Worm (Caenorhabditis elegans): ENCODE measurements around the gene T13C2.3.
"Not testable (repeated sequence)": the region's sequence is repeated elsewhere in the genome, so short reads cannot be mapped to it uniquely, and the experiment has no call there.

The T13C2.3 gene

ce11 chrII:6770030-6770429, 19.0 kb upstream of the T13C2.3 start:
- TF ChIP-seq ceh-28 (tag; optimal IDR thresholded peaks at IDR 0.05) = no peak
- TF ChIP-seq ceh-16 (tag; optimal IDR thresholded peaks at IDR 0.05) = no peak
- TF ChIP-seq elt-2 (tag; optimal IDR thresholded peaks at IDR 0.05) = no peak
- no peak for TF ChIP-seq nhr-11 (tag; optimal IDR thresholded peaks at IDR 0.05)
- TF ChIP-seq ama-1 (optimal IDR thresholded peaks at IDR 0.05) = no peak
- TF ChIP-seq elt-1 (tag; optimal IDR thresholded peaks at IDR 0.05) = no peak
- TF ChIP-seq nhr-12 (tag; optimal IDR thresholded peaks at IDR 0.05) = no peak
- no peak for TF ChIP-seq unc-39 (tag; optimal IDR thresholded peaks at IDR 0.05)
- TF ChIP-seq tbx-2 (tag; optimal IDR thresholded peaks at IDR 0.05) = no peak
- no peak for TF ChIP-seq lin-39 (tag; optimal IDR thresholded peaks at IDR 0.05)
- no peak for TF ChIP-seq ceh-9 (tag; optimal IDR thresholded peaks at IDR 0.05)
- no peak for TF ChIP-seq egl-27 (tag; optimal IDR thresholded peaks at IDR 0.05)
- no peak for TF ChIP-seq lsy-12 (tag; optimal IDR thresholded peaks at IDR 0.05)
- no peak for TF ChIP-seq ztf-4 (tag; optimal IDR thresholded peaks at IDR 0.05)

ce11 chrII:6772482-6772881, 16.6 kb upstream of the T13C2.3 start:
- no peak for TF ChIP-seq nhr-67 (tag; optimal IDR thresholded peaks at IDR 0.05)
- TF ChIP-seq nhr-11 (tag; optimal IDR thresholded peaks at IDR 0.05) = no peak
- TF ChIP-seq fkh-2 (tag; optimal IDR thresholded peaks at IDR 0.05) = no peak
- TF ChIP-seq egl-5 (tag; optimal IDR thresholded peaks at IDR 0.05) = no peak
- TF ChIP-seq nhr-237 (tag; optimal IDR thresholded peaks at IDR 0.05) = no peak
- no peak for TF ChIP-seq mdl-1 (tag; optimal IDR thresholded peaks at IDR 0.05)
- no peak for TF ChIP-seq nhr-43 (tag; optimal IDR thresholded peaks at IDR 0.05; ENCODE audit: poor library complexity, severe bottlenecking)
- TF ChIP-seq lsy-12 (tag; optimal IDR thresholded peaks at IDR 0.05) = no peak
- TF ChIP-seq nhr-12 (tag; optimal IDR thresholded peaks at IDR 0.05) = no peak
- TF ChIP-seq nhr-77 (tag; optimal IDR thresholded peaks at IDR 0.05) = no peak
- no peak for TF ChIP-seq lin-39 (tag; optimal IDR thresholded peaks at IDR 0.05)
- no peak for TF ChIP-seq nhr-23 (tag; optimal IDR thresholded peaks at IDR 0.05)

ce11 chrII:6775076-6775475, 14.0 kb upstream of the T13C2.3 start, which contains the start of gene agr-1:
TSS of gene agr-1 (minus strand) at chrII:6775176.
- TF ChIP-seq hmg-11, nhr-77, ztf-4 (tag; optimal IDR thresholded peaks at IDR 0.05): not testable (repeated sequence)

ce11 chrII:6776418-6777034, 12.5 kb upstream of the T13C2.3 start, which contains the start of gene ssup-72:
TSS of gene ssup-72 (plus strand) at chrII:6776598.
- TF ChIP-seq tbx-2 (tag; optimal IDR thresholded peaks at IDR 0.05) = peak; percentile 23
- no peak for TF ChIP-seq ceh-9 (tag; optimal IDR thresholded peaks at IDR 0.05)
- TF ChIP-seq fos-1 (tag; optimal IDR thresholded peaks at IDR 0.05) = no peak
- TF ChIP-seq nhr-25 (tag; optimal IDR thresholded peaks at IDR 0.05) = peak; percentile 7
- peak; percentile 71 for TF ChIP-seq lin-15B (tag; optimal IDR thresholded peaks at IDR 0.05)
- no peak for TF ChIP-seq mml-1 (tag; optimal IDR thresholded peaks at IDR 0.05)
- peak; percentile 90 for TF ChIP-seq nhr-43 (tag; optimal IDR thresholded peaks at IDR 0.05; ENCODE audit: poor library complexity, severe bottlenecking)
- TF ChIP-seq elt-1 (tag; optimal IDR thresholded peaks at IDR 0.05) = no peak
- peak; percentile 68 for TF ChIP-seq nfya-1 (tag; optimal IDR thresholded peaks at IDR 0.05; ENCODE audit: insufficient read depth)
- no peak for TF ChIP-seq mdl-1 (tag; optimal IDR thresholded peaks at IDR 0.05)
- peak; percentile 30 for TF ChIP-seq lsy-12 (tag; optimal IDR thresholded peaks at IDR 0.05)
- no peak for TF ChIP-seq lin-39 (tag; optimal IDR thresholded peaks at IDR 0.05)
- peak; percentile 63 for TF ChIP-seq snpc-4 (tag; optimal IDR thresholded peaks at IDR 0.05)
- TF ChIP-seq jun-1 (tag; optimal IDR thresholded peaks at IDR 0.05) = no peak
- no peak for TF ChIP-seq elt-3 (tag; optimal IDR thresholded peaks at IDR 0.05)
- TF ChIP-seq elt-2 (tag; optimal IDR thresholded peaks at IDR 0.05) = peak; percentile 15
- no peak for TF ChIP-seq ceh-16 (tag; optimal IDR thresholded peaks at IDR 0.05)
- TF ChIP-seq egl-5 (tag; optimal IDR thresholded peaks at IDR 0.05) = peak; percentile 1
- peak; percentile 72 for TF ChIP-seq pha-4 (tag; optimal IDR thresholded peaks at IDR 0.05)
- TF ChIP-seq nhr-23 (tag; optimal IDR thresholded peaks at IDR 0.05) = peak; percentile 65

- TF ChIP-seq mml-1 (tag; optimal IDR thresholded peaks at IDR 0.05) (no peak), zag-1 (tag; optimal IDR thresholded peaks at IDR 0.05) (no peak), ztf-11 (tag; optimal IDR thresholded peaks at IDR 0.05) (no peak), ceh-16 (tag; optimal IDR thresholded peaks at IDR 0.05) (no peak), lin-15B (tag; optimal IDR thresholded peaks at IDR 0.05) (no peak), unc-39 (tag; optimal IDR thresholded peaks at IDR 0.05) (no peak), lin-39 (tag; optimal IDR thresholded peaks at IDR 0.05) (no peak), pha-4 (tag; optimal IDR thresholded peaks at IDR 0.05) (no peak), lsy-12 (tag; optimal IDR thresholded peaks at IDR 0.05) (no peak), aly-2 (tag; optimal IDR thresholded peaks at IDR 0.05) (no peak), pqm-1 (tag; optimal IDR thresholded peaks at IDR 0.05) (no peak), elt-3 (tag; optimal IDR thresholded peaks at IDR 0.05) (no peak), nhr-77 (tag; optimal IDR thresholded peaks at IDR 0.05) (no peak), elt-2 (tag; optimal IDR thresholded peaks at IDR 0.05) (no peak), nhr-28 (tag; optimal IDR thresholded peaks at IDR 0.05) (no peak), nhr-76 (tag; optimal IDR thresholded peaks at IDR 0.05) (no peak), jun-1 (tag; optimal IDR thresholded peaks at IDR 0.05) (no peak), nhr-237 (tag; optimal IDR thresholded peaks at IDR 0.05) (no peak), nhr-67 (tag; optimal IDR thresholded peaks at IDR 0.05) (no peak), ceh-9 (tag; optimal IDR thresholded peaks at IDR 0.05) (no peak)
These were observed 9.9 kb upstream of the T13C2.3 start, which contains the start of gene T13C2.7 for ce11 chrII:6779104-6779503. TSS of gene T13C2.7 (plus strand) at chrII:6779404.

Measured in whole organism, L3 larva.